Fruit fly (Drosophila melanogaster) whole organism, embryonic: ENCODE results near the gene CG13127.
A peak's percentile ranks its signal among the peaks of the same experiment; 100 is the strongest.

Source experiments
- CG10147 ChIP-seq: fragments of 200-800 bp; sonication (Bioruptor generic); optimal IDR thresholded peaks from 2 replicates; lab custom pipeline; 2019; ENCODE audit warnings: missing biosample characterization, mild to moderate bottlenecking, missing genetic modification characterization, moderate library complexity
- CG10267 ChIP-seq: fragments of 200-800 bp; sonication (Bioruptor generic); optimal IDR thresholded peaks from 2 replicates; lab custom pipeline; 2018; ENCODE audit warnings: missing biosample characterization, mild to moderate bottlenecking, missing genetic modification characterization, moderate library complexity
- CG11247 ChIP-seq: fragments of 200-800 bp; sonication (Bioruptor generic); IDR thresholded peaks from 2 replicates; pipeline ENCODE4 v1.3.6; 2022; ENCODE audit warnings: missing biosample characterization, missing genetic modification characterization
- CG12659 ChIP-seq: fragments of 200-800 bp; sonication (Bioruptor generic); optimal IDR thresholded peaks from 3 replicates; lab custom pipeline; 2017; ENCODE audit warnings: mild to moderate bottlenecking, missing biosample characterization, missing genetic modification reagents, missing genetic modification characterization
- CG12942 ChIP-seq: fragments of 200-800 bp; sonication (Bioruptor generic); optimal IDR thresholded peaks from 3 replicates; lab custom pipeline; 2016; ENCODE audit warnings: missing biosample characterization, missing genetic modification characterization
- CG14050 ChIP-seq: fragments of 200-800 bp; sonication (Bioruptor generic); IDR thresholded peaks from 3 replicates; pipeline ENCODE4 v1.3.6; 2022; ENCODE audit warnings: missing biosample characterization, missing genetic modification characterization
- CG1529 ChIP-seq: fragments of 200-800 bp; sonication (Bioruptor generic); optimal IDR thresholded peaks from 3 replicates; lab custom pipeline; 2018; ENCODE audit warnings: missing biosample characterization, missing genetic modification characterization
- CG16813 ChIP-seq: fragments of 200-800 bp; sonication (Bioruptor generic); IDR thresholded peaks from 3 replicates; pipeline ENCODE4 v1.3.6; 2022; ENCODE audit warnings: missing biosample characterization, missing genetic modification characterization; ENCODE audit not compliant: partially characterized antibody
- CG17359 ChIP-seq: fragments of 200-800 bp; sonication (Bioruptor generic); optimal IDR thresholded peaks from 3 replicates; lab custom pipeline; 2018; ENCODE audit warnings: missing biosample characterization, mild to moderate bottlenecking, missing genetic modification characterization, moderate library complexity
- CG2889 ChIP-seq: fragments of 200-800 bp; sonication (Bioruptor generic); IDR thresholded peaks from 3 replicates; pipeline ENCODE4 v1.3.6; 2022; ENCODE audit warnings: missing biosample characterization, missing genetic modification characterization
- CG3281 ChIP-seq: fragments of 200-800 bp; sonication (Bioruptor generic); optimal IDR thresholded peaks from 3 replicates; lab custom pipeline; 2017; ENCODE audit warnings: missing biosample characterization, mild to moderate bottlenecking, missing genetic modification characterization
- CG34224 ChIP-seq: fragments of 200-800 bp; sonication (Bioruptor generic); IDR thresholded peaks from 3 replicates; pipeline ENCODE4 v1.3.6; 2022; ENCODE audit warnings: missing biosample characterization, missing genetic modification characterization; ENCODE audit not compliant: partially characterized antibody
- CG34422 ChIP-seq: fragments of 200-800 bp; sonication (Bioruptor generic); IDR thresholded peaks from 3 replicates; pipeline ENCODE4 v1.3.6; 2022; ENCODE audit warnings: missing biosample characterization, missing genetic modification characterization
- CG3847 ChIP-seq: fragments of 200-800 bp; sonication (Bioruptor generic); IDR thresholded peaks from 2 replicates; pipeline ENCODE4 v1.3.6; 2022; ENCODE audit warnings: missing biosample characterization, missing genetic modification characterization
- CG6791 ChIP-seq: fragments of 200-800 bp; sonication (Bioruptor generic); IDR thresholded peaks from 3 replicates; pipeline ENCODE4 v1.3.6; 2022; ENCODE audit warnings: missing biosample characterization, missing genetic modification characterization; ENCODE audit not compliant: partially characterized antibody
- CG7963 ChIP-seq: fragments of 200-800 bp; sonication (Bioruptor generic); IDR thresholded peaks from 3 replicates; pipeline ENCODE4 v1.3.6; 2022; ENCODE audit warnings: missing biosample characterization, missing genetic modification characterization; ENCODE audit not compliant: partially characterized antibody
- CG9797 ChIP-seq: fragments of 200-800 bp; sonication (Bioruptor generic); optimal IDR thresholded peaks from 3 replicates; lab custom pipeline; 2018; ENCODE audit warnings: missing biosample characterization, mild to moderate bottlenecking, missing genetic modification characterization
- CG9876 ChIP-seq: fragments of 200-800 bp; sonication (Bioruptor generic); optimal IDR thresholded peaks from 2 replicates; lab custom pipeline; 2016; ENCODE audit warnings: missing biosample characterization, missing genetic modification characterization
- CrebB ChIP-seq: fragments of 200-800 bp; sonication (Bioruptor generic); optimal IDR thresholded peaks from 3 replicates; lab custom pipeline; 2018; ENCODE audit warnings: missing biosample characterization, mild to moderate bottlenecking, missing genetic modification characterization
- Dip3 ChIP-seq: fragments of 200-800 bp; sonication (Bioruptor generic); optimal IDR thresholded peaks from 3 replicates; lab custom pipeline; 2016; ENCODE audit warnings: missing biosample characterization, missing genetic modification characterization
- Doc3 ChIP-seq: fragments of 200-800 bp; sonication (Bioruptor generic); IDR thresholded peaks from 3 replicates; pipeline ENCODE4 v1.3.6; 2022; ENCODE audit warnings: missing biosample characterization, missing genetic modification characterization; ENCODE audit not compliant: partially characterized antibody
- Dref ChIP-seq: fragments of 200-800 bp; sonication (Bioruptor generic); IDR thresholded peaks from 2 replicates; pipeline ENCODE4 v1.3.6; 2022; ENCODE audit warnings: missing biosample characterization, missing genetic modification characterization
- Elba2 ChIP-seq: fragments of 200-800 bp; sonication (Bioruptor generic); optimal IDR thresholded peaks from 3 replicates; lab custom pipeline; 2016; ENCODE audit warnings: missing biosample characterization, missing genetic modification characterization
- Ets97D ChIP-seq: fragments of 200-800 bp; sonication (Bioruptor generic); optimal IDR thresholded peaks from 3 replicates; lab custom pipeline; 2016; ENCODE audit warnings: missing biosample characterization, missing genetic modification characterization
- Fer3 ChIP-seq: fragments of 200-800 bp; sonication (Bioruptor generic); optimal IDR thresholded peaks from 2 replicates; lab custom pipeline; 2018; ENCODE audit warnings: missing biosample characterization, mild to moderate bottlenecking, missing genetic modification characterization, moderate library complexity
- HLH3B ChIP-seq: fragments of 200-800 bp; sonication (Bioruptor generic); IDR thresholded peaks from 2 replicates; pipeline ENCODE4 v1.3.6; 2022; ENCODE audit warnings: missing biosample characterization, missing genetic modification characterization
- Hmx ChIP-seq: fragments of 200-800 bp; sonication (Bioruptor generic); optimal IDR thresholded peaks from 2 replicates; lab custom pipeline; 2016; ENCODE audit warnings: missing biosample characterization, missing genetic modification characterization
- MTF-1 ChIP-seq: fragments of 200-800 bp; sonication (Bioruptor generic); optimal IDR thresholded peaks from 2 replicates; lab custom pipeline; 2018; ENCODE audit warnings: missing biosample characterization, mild to moderate bottlenecking, missing genetic modification characterization, borderline replicate concordance
- Opbp ChIP-seq: fragments of 200-800 bp; sonication (Bioruptor generic); IDR thresholded peaks from 3 replicates; pipeline ENCODE4 v1.3.6; 2022; ENCODE audit warnings: missing biosample characterization, missing genetic modification characterization; ENCODE audit not compliant: partially characterized antibody
- TFAM ChIP-seq: fragments of 200-800 bp; sonication (Bioruptor generic); optimal IDR thresholded peaks from 2 replicates; lab custom pipeline; 2017; ENCODE audit warnings: missing biosample characterization, missing genetic modification characterization, inconsistent platforms
- dm ChIP-seq: fragments of 200-800 bp; sonication (Bioruptor generic); optimal IDR thresholded peaks from 3 replicates; lab custom pipeline; 2016; ENCODE audit warnings: missing biosample characterization, missing genetic modification characterization
- dmrt99B ChIP-seq: fragments of 200-800 bp; sonication (Bioruptor generic); optimal IDR thresholded peaks from 2 replicates; lab custom pipeline; 2018; ENCODE audit warnings: missing biosample characterization, mild to moderate bottlenecking, missing genetic modification characterization, moderate library complexity
- ems ChIP-seq: fragments of 200-800 bp; sonication (Bioruptor generic); optimal IDR thresholded peaks from 3 replicates; lab custom pipeline; 2016; ENCODE audit warnings: missing biosample characterization, missing genetic modification characterization
- en ChIP-seq: fragments of 200-800 bp; sonication (Bioruptor generic); optimal IDR thresholded peaks from 2 replicates; lab custom pipeline; 2016; ENCODE audit warnings: missing biosample characterization, missing genetic modification characterization
- kni ChIP-seq: fragments of 200-800 bp; sonication (Bioruptor generic); optimal IDR thresholded peaks from 3 replicates; lab custom pipeline; 2017; ENCODE audit warnings: mild to moderate bottlenecking, missing biosample characterization, missing genetic modification reagents, missing genetic modification characterization
- lilli ChIP-seq: fragments of 200-800 bp; sonication (Bioruptor generic); optimal IDR thresholded peaks from 3 replicates; lab custom pipeline; 2016; ENCODE audit warnings: missing biosample characterization, missing genetic modification characterization
- nmo ChIP-seq: fragments of 200-800 bp; sonication (Bioruptor generic); optimal IDR thresholded peaks from 2 replicates; lab custom pipeline; 2018; ENCODE audit warnings: missing biosample characterization, mild to moderate bottlenecking, missing genetic modification characterization, moderate library complexity
- prd ChIP-seq, 3 experiments: fragments of >200 bp in 2 of 3; fragments of 200-800 bp in 1 of 3; sonication (Bioruptor generic) in 1 of 3; optimal IDR thresholded peaks in 2 of 3; IDR thresholded peaks in 1 of 3; 2 replicates in 2 of 3; 3 replicates in 1 of 3; pipeline versions ENCODE4 v1.3.6 to Lab custom; 2017 to 2022; ENCODE audit warnings: missing biosample characterization in 1 of 3, missing genetic modification characterization in 1 of 3
- pum ChIP-seq: fragments of 200-800 bp; sonication (Bioruptor generic); optimal IDR thresholded peaks from 2 replicates; lab custom pipeline; 2016; ENCODE audit warnings: missing biosample characterization, missing genetic modification characterization
- pzg ChIP-seq: fragments of 200-800 bp; sonication (Bioruptor generic); optimal IDR thresholded peaks from 3 replicates; lab custom pipeline; 2018; ENCODE audit warnings: missing biosample characterization, mild to moderate bottlenecking, missing genetic modification characterization, moderate library complexity
- ranshi ChIP-seq: fragments of 200-800 bp; sonication (Bioruptor generic); IDR thresholded peaks from 2 replicates; pipeline ENCODE4 v1.3.6; 2022; ENCODE audit warnings: missing biosample characterization, missing genetic modification characterization
- row ChIP-seq: fragments of 200-800 bp; sonication (Bioruptor generic); IDR thresholded peaks from 3 replicates; pipeline ENCODE4 v1.3.6; 2022; ENCODE audit warnings: missing biosample characterization, missing genetic modification characterization
- scrt ChIP-seq: fragments of 200-800 bp; sonication (Bioruptor generic); optimal IDR thresholded peaks from 2 replicates; lab custom pipeline; 2018; ENCODE audit warnings: missing biosample characterization, mild to moderate bottlenecking, missing genetic modification characterization, moderate library complexity
- sna ChIP-seq: fragments of 200-800 bp; sonication (Bioruptor generic); IDR thresholded peaks from 2 replicates; pipeline ENCODE4 v1.3.6; 2022; ENCODE audit warnings: missing biosample characterization, missing genetic modification characterization; ENCODE audit not compliant: partially characterized antibody
- tna ChIP-seq: fragments of 200-800 bp; sonication (Bioruptor generic); IDR thresholded peaks from 2 replicates; pipeline ENCODE4 v1.3.6; 2022; ENCODE audit warnings: missing biosample characterization, missing genetic modification characterization; ENCODE audit not compliant: partially characterized antibody
- vnd ChIP-seq: fragments of 200-800 bp; sonication (Bioruptor generic); IDR thresholded peaks from 3 replicates; pipeline ENCODE4 v1.3.6; 2022; ENCODE audit warnings: missing biosample characterization, missing genetic modification characterization; ENCODE audit not compliant: partially characterized antibody

CG13127 gene

DNA sequence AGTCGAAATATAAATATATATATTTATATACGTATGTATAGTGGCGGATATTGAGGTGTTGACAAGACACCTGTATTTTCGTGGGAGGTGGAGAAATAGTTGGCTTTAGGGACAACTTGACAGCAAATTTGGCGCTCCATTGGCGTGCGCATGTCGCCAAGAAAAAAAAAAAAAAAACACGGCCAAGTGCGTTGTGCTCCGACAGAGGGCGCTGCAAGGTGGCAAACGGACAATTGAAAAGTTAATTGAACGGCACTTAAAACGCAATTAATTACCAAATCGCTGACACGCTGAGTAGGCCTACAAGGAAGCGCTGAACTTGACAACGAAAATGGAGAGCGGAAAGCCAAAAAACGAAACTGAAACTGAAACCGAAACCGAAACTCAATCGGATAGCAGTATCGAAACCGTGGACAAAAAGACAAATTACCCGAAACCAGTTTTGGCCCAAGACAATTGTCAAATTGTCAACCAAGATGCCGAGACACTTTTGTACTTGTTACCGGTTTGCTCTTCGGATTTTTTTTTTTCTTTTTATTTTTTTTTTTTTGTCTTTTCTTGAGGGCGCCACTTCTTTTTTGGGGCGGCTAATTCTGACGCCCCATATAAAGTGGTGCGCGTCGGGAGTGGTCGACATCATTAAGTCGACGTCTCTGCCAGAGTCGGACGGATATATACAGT is 27.2 kb downstream of the CG13127 start, which contains the start of gene Cpr31A (continued):
- TF ChIP-seq CG9876 (GFP tag; lab: Kevin White, UChicago) = no peak
- no peak for TF ChIP-seq scrt (GFP tag; lab: Kevin White, UChicago)

dm6 chr2L:10056705-10057104 is 30.2 kb downstream of the CG13127 start, which contains the start of gene Pen:
Gene Pen, plus strand, starts transcription at chr2L:10056900.
- TF ChIP-seq CG9876 (GFP tag; lab: Kevin White, UChicago) (no peak), Ets97D (GFP tag; lab: Kevin White, UChicago) (peak; percentile 17), CG1529 (GFP tag; lab: Kevin White, UChicago) (no peak), TFAM (no peak), tna (peak; percentile 53), CG17359 (tag; lab: Kevin White, UChicago) (no peak), en (GFP tag; lab: Kevin White, UChicago) (no peak), CG3847 (GFP tag; lab: Robert Waterston, UW) (no peak), CG11247 (no peak), Elba2 (GFP tag; lab: Kevin White, UChicago) (no peak), dmrt99B (tag; lab: Kevin White, UChicago) (no peak), ranshi (GFP tag; lab: Robert Waterston, UW) (no peak), CG14050 (GFP tag; lab: Robert Waterston, UW) (no peak), Dref (GFP tag; lab: Robert Waterston, UW) (peak; percentile 89), CG7963 (GFP tag; lab: Robert Waterston, UW) (peak; percentile 69), vnd (GFP tag; lab: Robert Waterston, UW) (peak; percentile 47; the same call in 2 of the 3 replicates), row (GFP tag; lab: Robert Waterston, UW) (0 out of 3 replicates have a peak, but pooled peaks have one; percentile 18), ems (GFP tag; lab: Kevin White, UChicago) (no peak), Doc3 (GFP tag; lab: Robert Waterston, UW) (peak; percentile 35; the same call in 1 of the 3 replicates), Hmx (GFP tag; lab: Kevin White, UChicago) (no peak), kni (GFP tag; lab: Kevin White, UChicago) (no peak), CG12942 (GFP tag; lab: Kevin White, UChicago) (no peak), CG34224 (GFP tag; lab: Robert Waterston, UW) (peak; percentile 53), dm (GFP tag; lab: Kevin White, UChicago) (no peak), pum (GFP tag; lab: Kevin White, UChicago) (no peak), CG10267 (tag; lab: Kevin White, UChicago) (peak; percentile 24), lilli (GFP tag; lab: Kevin White, UChicago) (no peak), HLH3B (GFP tag; lab: Robert Waterston, UW) (no peak), sna (GFP tag; lab: Robert Waterston, UW) (peak; percentile 56; the same call in 1 of the 2 replicates), CG2889 (no peak), CG6791 (GFP tag; lab: Robert Waterston, UW) (peak; percentile 83), CG34422 (no peak), pzg (GFP tag; lab: Kevin White, UChicago) (peak; percentile 74), Dip3 (GFP tag; lab: Kevin White, UChicago) (no peak), CG12659 (peak; percentile 9), CrebB (tag; lab: Kevin White, UChicago) (no peak), MTF-1 (no peak), Fer3 (tag; lab: Kevin White, UChicago) (no peak), CG3281 (no peak), CG10147 (GFP tag; lab: Kevin White, UChicago) (no peak), prd (optimal IDR thresholded peaks at IDR 0.05; lab: Kevin White, UChicago) (no peak), prd (GFP tag; IDR thresholded peaks at IDR 0.05; lab: Robert Waterston, UW) (no peak), Opbp (GFP tag; lab: Robert Waterston, UW) (peak; percentile 74), nmo (GFP tag; lab: Kevin White, UChicago) (no peak), CG16813 (peak; percentile 81), CG9797 (GFP tag; lab: Kevin White, UChicago) (peak; percentile 85)
